Fruit fly (Drosophila melanogaster): ENCODE data around the gene shps.

shps gene

DNA sequence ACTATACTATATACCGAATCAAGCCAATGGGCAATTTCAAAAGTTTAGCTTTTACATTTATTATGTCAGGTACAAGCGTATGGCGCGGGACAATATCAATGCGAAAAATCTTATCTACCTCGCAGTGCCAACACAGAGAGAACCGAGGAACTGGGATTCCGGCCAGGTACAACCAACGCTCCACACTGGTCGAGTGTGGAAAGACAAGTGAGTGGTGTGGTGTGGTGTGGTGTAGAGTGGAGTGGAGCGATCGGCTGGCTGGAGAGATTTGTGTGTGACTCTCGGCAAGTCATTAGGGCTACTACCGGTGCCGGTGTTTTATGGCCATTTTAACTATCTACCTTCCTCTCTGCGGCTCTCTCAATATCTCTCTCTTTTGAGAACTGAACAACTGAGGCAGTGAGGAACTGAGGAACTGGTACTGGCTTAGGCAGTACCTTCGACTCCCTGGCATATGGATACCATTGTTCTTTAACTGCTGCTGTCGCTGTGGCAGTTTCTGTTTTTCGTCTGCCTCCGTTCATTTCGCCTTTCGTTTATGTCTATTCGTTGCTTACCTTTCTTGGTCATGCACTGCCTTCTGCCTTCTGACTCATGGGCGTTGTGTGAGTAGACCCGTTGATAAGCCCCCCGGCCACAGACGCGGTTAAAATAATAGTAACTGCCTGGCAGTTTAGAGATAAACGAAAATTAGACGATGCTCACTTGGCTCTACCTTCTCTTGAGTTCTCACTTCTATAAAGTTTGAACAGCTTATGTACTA, 19.9 kb upstream of the shps start (continued):
- TF ChIP-seq stwl (tag; optimal IDR thresholded peaks at IDR 0.05) (peak; percentile 17), CG10565 (GFP tag; optimal IDR thresholded peaks at IDR 0.05) (peak; percentile 12), Bteb2 (GFP tag; optimal IDR thresholded peaks at IDR 0.05) (peak; percentile 86), CG1792 (GFP tag; optimal IDR thresholded peaks at IDR 0.05) (peak; percentile 83), nom (GFP tag; optimal IDR thresholded peaks at IDR 0.05) (peak; percentile 89), CG4617 (GFP tag; optimal IDR thresholded peaks at IDR 0.05; ENCODE audit: borderline replicate concordance) (peak; percentile 58), CG1603 (tag; optimal IDR thresholded peaks at IDR 0.05) (peak; percentile 94), CG2199 (GFP tag; IDR thresholded peaks at IDR 0.05) (peak; percentile 93), HHEX (GFP tag; optimal IDR thresholded peaks at IDR 0.05) (peak; percentile 91), sc (optimal IDR thresholded peaks at IDR 0.05) (no peak), sc (GFP tag; optimal IDR thresholded peaks at IDR 0.05) (peak; percentile 83), Sox102F (GFP tag; optimal IDR thresholded peaks at IDR 0.05) (peak; percentile 89), ash1 (GFP tag; optimal IDR thresholded peaks at IDR 0.05) (peak; percentile 76), CG8388 (GFP tag; optimal IDR thresholded peaks at IDR 0.05) (peak; percentile 85), ATbp (GFP tag; optimal IDR thresholded peaks at IDR 0.05) (peak; percentile 89), pan (optimal IDR thresholded peaks at IDR 0.05) (no peak), pan (GFP tag; optimal IDR thresholded peaks at IDR 0.05 in 1 of 2, IDR thresholded peaks at IDR 0.05 in 1 of 2) (peak in 1 of 2 experiments; percentile 90), CG15479 (GFP tag; optimal IDR thresholded peaks at IDR 0.05) (peak; percentile 48), Lhr (GFP tag; optimal IDR thresholded peaks at IDR 0.05) (no peak), Gsc (GFP tag; IDR thresholded peaks at IDR 0.05) (0 out of 2 replicates have a peak, but pooled peaks have one; percentile 18), Kr (GFP tag; optimal IDR thresholded peaks at IDR 0.05) (peak; percentile 53), ttk (GFP tag; IDR thresholded peaks at IDR 0.05) (peak; percentile 74), HmgZ (tag; optimal IDR thresholded peaks at IDR 0.05) (peak; percentile 91), NFAT (GFP tag; IDR thresholded peaks at IDR 0.05) (peak; percentile 80), MBD-R2 (GFP tag; IDR thresholded peaks at IDR 0.05) (peak; percentile 80), crol (GFP tag; IDR thresholded peaks at IDR 0.05) (no peak; the same call in 1 of the 2 replicates), gsb-n (tag; optimal IDR thresholded peaks at IDR 0.05) (peak; percentile 84), CG13624 (GFP tag; optimal IDR thresholded peaks at IDR 0.05) (peak; percentile 89), CG14014 (GFP tag; IDR thresholded peaks at IDR 0.05) (peak; percentile 88), CG8478 (optimal IDR thresholded peaks at IDR 0.05) (no peak), Adf1 (GFP tag; IDR thresholded peaks at IDR 0.05) (peak; percentile 49), TFAM (GFP tag; optimal IDR thresholded peaks at IDR 0.05) (peak; percentile 62), run (tag; optimal IDR thresholded peaks at IDR 0.05) (peak; percentile 73), ftz-f1 (GFP tag; optimal IDR thresholded peaks at IDR 0.05) (no peak), sd (tag; optimal IDR thresholded peaks at IDR 0.05) (peak; percentile 56), Rx (GFP tag; IDR thresholded peaks at IDR 0.05) (peak; percentile 84), gem (tag; optimal IDR thresholded peaks at IDR 0.05) (peak; percentile 93), sens (GFP tag) (peak; percentile 98), h (optimal IDR thresholded peaks at IDR 0.05) (no peak), corto (GFP tag; optimal IDR thresholded peaks at IDR 0.05) (peak; percentile 91), dm (GFP tag; optimal IDR thresholded peaks at IDR 0.05) (peak; percentile 75), unc-4 (GFP tag; IDR thresholded peaks at IDR 0.05; ENCODE audit: partially characterized antibody) (peak; percentile 39), ken (GFP tag; IDR thresholded peaks at IDR 0.05) (peak; percentile 66), nmo (GFP tag; optimal IDR thresholded peaks at IDR 0.05) (peak; percentile 89), CG6654 (GFP tag; optimal IDR thresholded peaks at IDR 0.05) (peak; percentile 80), CTCF (GFP tag; optimal IDR thresholded peaks at IDR 0.05) (no peak), Scr (GFP tag; IDR thresholded peaks at IDR 0.05; ENCODE audit: partially characterized antibody) (no peak), lmd (GFP tag; IDR thresholded peaks at IDR 0.05) (peak; percentile 87), CG11398 (GFP tag; optimal IDR thresholded peaks at IDR 0.05) (peak; percentile 75), lbe (GFP tag; optimal IDR thresholded peaks at IDR 0.05) (peak; percentile 83), ato (GFP tag; IDR thresholded peaks at IDR 0.05; ENCODE audit: partially characterized antibody) (no peak)

Measured in whole organism, embryonic.